Worm (Caenorhabditis elegans): ENCODE data around the gene srx-117.

srx-117 gene

ce11 chrV:5682530-5682929, 38.3 kb downstream of the srx-117 start, which contains the start of gene prp-39:
Gene prp-39 (minus strand): TSS chrV:5682630.
- TF ChIP-seq pes-1 (GFP tag; IDR thresholded peaks at IDR 0.05) (no peak), hmg-4 (GFP tag; optimal IDR thresholded peaks at IDR 0.05) (no peak), hmbx-1 (tag; optimal IDR thresholded peaks at IDR 0.05) (no peak), F13C5.2 (tag; optimal IDR thresholded peaks at IDR 0.05) (no peak), ceh-36 (tag; optimal IDR thresholded peaks at IDR 0.05) (no peak), aly-1 (tag; optimal IDR thresholded peaks at IDR 0.05) (no peak), scrt-1 (GFP tag; IDR thresholded peaks at IDR 0.05) (no peak), tbx-11 (GFP tag; IDR thresholded peaks at IDR 0.05) (no peak), B0310.2 (tag; optimal IDR thresholded peaks at IDR 0.05) (no peak), ama-1 (optimal IDR thresholded peaks at IDR 0.05) (no peak), tra-4 (tag; optimal IDR thresholded peaks at IDR 0.05) (no peak), tbx-37 (GFP tag; conservative IDR thresholded peaks at IDR 0.05) (no peak)

- peak; percentile 42 for TF ChIP-seq F13C5.2 (tag; optimal IDR thresholded peaks at IDR 0.05)
- TF ChIP-seq tbx-37 (GFP tag; conservative IDR thresholded peaks at IDR 0.05), result no peak
- TF ChIP-seq ama-1 (optimal IDR thresholded peaks at IDR 0.05), result no peak
- no peak for TF ChIP-seq ceh-13 (GFP tag; optimal IDR thresholded peaks at IDR 0.05)
- no peak for TF ChIP-seq B0310.2 (tag; optimal IDR thresholded peaks at IDR 0.05)
- TF ChIP-seq ceh-36 (tag; optimal IDR thresholded peaks at IDR 0.05), result no peak
- TF ChIP-seq pes-1 (GFP tag; IDR thresholded peaks at IDR 0.05), result 0 out of 2 replicates have a peak, but pooled peaks have one; percentile 50
- no peak for TF ChIP-seq scrt-1 (GFP tag; IDR thresholded peaks at IDR 0.05)
- TF ChIP-seq sea-1 (GFP tag; conservative IDR thresholded peaks at IDR 0.05), result no peak
Measured at ce11 chrV:5684534-5684933, 40.3 kb downstream of the srx-117 start, which contains the start of the genes hmgs-1 and F25B4.4. Gene hmgs-1 (minus strand): TSS chrV:5684589. Gene F25B4.4 (plus strand): TSS chrV:5684873.

ce11 chrV:5687115-5687979, 43.1 kb downstream of the srx-117 start, which contains the start of gene F25B4.7:
Gene F25B4.7 (minus strand): TSS chrV:5687226.
- no peak for TF ChIP-seq tbx-37 (GFP tag; conservative IDR thresholded peaks at IDR 0.05)
- TF ChIP-seq B0310.2 (tag; optimal IDR thresholded peaks at IDR 0.05), result no peak
- no peak for TF ChIP-seq ama-1 (optimal IDR thresholded peaks at IDR 0.05)
- no peak for TF ChIP-seq flt-1 (GFP tag; IDR thresholded peaks at IDR 0.05)
- TF ChIP-seq ceh-36 (tag; optimal IDR thresholded peaks at IDR 0.05), result no peak
- no peak for TF ChIP-seq ceh-13 (GFP tag; optimal IDR thresholded peaks at IDR 0.05)
- no peak for TF ChIP-seq tbx-11 (GFP tag; IDR thresholded peaks at IDR 0.05)
- no peak for TF ChIP-seq hmbx-1 (tag; optimal IDR thresholded peaks at IDR 0.05)
- no peak for TF ChIP-seq ets-7 (tag; optimal IDR thresholded peaks at IDR 0.05)
- no peak for TF ChIP-seq aly-1 (tag; optimal IDR thresholded peaks at IDR 0.05)
- no peak for TF ChIP-seq F13C5.2 (tag; optimal IDR thresholded peaks at IDR 0.05)
- TF ChIP-seq hnd-1 (tag; optimal IDR thresholded peaks at IDR 0.05), result no peak
- TF ChIP-seq pes-1 (GFP tag; IDR thresholded peaks at IDR 0.05), result no peak
- no peak for TF ChIP-seq tra-4 (tag; optimal IDR thresholded peaks at IDR 0.05)

ce11 chrV:5691665-5692407, 47.6 kb downstream of the srx-117 start, which contains the start of gene F25B4.8:
Gene F25B4.8 (minus strand): TSS chrV:5691715.
- no peak for TF ChIP-seq flt-1 (GFP tag; IDR thresholded peaks at IDR 0.05)
- no peak for TF ChIP-seq ceh-36 (tag; optimal IDR thresholded peaks at IDR 0.05)
- no peak for TF ChIP-seq sea-1 (GFP tag; conservative IDR thresholded peaks at IDR 0.05)
- TF ChIP-seq scrt-1 (GFP tag; IDR thresholded peaks at IDR 0.05), result no peak
- no peak for TF ChIP-seq tra-4 (tag; optimal IDR thresholded peaks at IDR 0.05)
- no peak for TF ChIP-seq B0310.2 (tag; optimal IDR thresholded peaks at IDR 0.05)

- TF ChIP-seq ama-1 (optimal IDR thresholded peaks at IDR 0.05) (no peak), flt-1 (GFP tag; IDR thresholded peaks at IDR 0.05) (no peak), scrt-1 (GFP tag; IDR thresholded peaks at IDR 0.05) (no peak), tbx-37 (GFP tag; conservative IDR thresholded peaks at IDR 0.05) (no peak), hmbx-1 (tag; optimal IDR thresholded peaks at IDR 0.05) (no peak), hnd-1 (tag; optimal IDR thresholded peaks at IDR 0.05) (no peak)
Measured at ce11 chrV:5693595-5693994, 49.3 kb downstream of the srx-117 start.

ce11 chrV:5695635-5696034, 51.4 kb downstream of the srx-117 start:
- no peak for TF ChIP-seq ama-1 (optimal IDR thresholded peaks at IDR 0.05)
- TF ChIP-seq tra-4 (tag; optimal IDR thresholded peaks at IDR 0.05), result no peak

Data from whole organism, early embryonic.